Worm (Caenorhabditis elegans): ENCODE data around the gene F29B9.11.
A peak's percentile ranks its signal among the peaks of the same experiment; 100 is the strongest.

F29B9.11 gene

DNA sequence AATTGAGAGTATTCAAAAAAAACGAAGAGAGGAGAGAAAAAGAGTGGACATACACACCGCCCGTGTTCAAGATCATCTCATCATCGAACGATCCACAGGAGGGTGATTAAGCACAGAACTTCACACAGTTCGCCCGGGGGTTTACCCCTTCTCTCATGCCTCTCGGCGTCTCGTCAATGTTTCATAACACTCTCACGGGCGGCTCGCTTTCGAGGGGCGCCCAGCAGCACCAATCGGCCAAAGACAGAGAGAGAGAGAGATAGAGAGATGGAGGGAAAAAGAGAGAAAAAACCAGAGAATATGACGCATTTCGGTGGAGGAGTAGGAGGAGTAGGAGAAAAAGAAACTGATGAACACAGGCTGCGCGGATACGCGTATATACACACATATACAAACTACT is 45.2 kb upstream of the F29B9.11 start (continued):
- TF ChIP-seq ceh-34 (tag; optimal IDR thresholded peaks at IDR 0.05) (no peak), fkh-6 (tag; optimal IDR thresholded peaks at IDR 0.05) (no peak), tbx-2 (tag; optimal IDR thresholded peaks at IDR 0.05) (peak; percentile 51), T23F11.4 (GFP tag; optimal IDR thresholded peaks at IDR 0.05) (no peak), ceh-9 (tag; optimal IDR thresholded peaks at IDR 0.05) (no peak), ceh-31 (tag; optimal IDR thresholded peaks at IDR 0.05) (peak; percentile 69), ztf-16 (tag; optimal IDR thresholded peaks at IDR 0.05) (no peak)

DNA sequence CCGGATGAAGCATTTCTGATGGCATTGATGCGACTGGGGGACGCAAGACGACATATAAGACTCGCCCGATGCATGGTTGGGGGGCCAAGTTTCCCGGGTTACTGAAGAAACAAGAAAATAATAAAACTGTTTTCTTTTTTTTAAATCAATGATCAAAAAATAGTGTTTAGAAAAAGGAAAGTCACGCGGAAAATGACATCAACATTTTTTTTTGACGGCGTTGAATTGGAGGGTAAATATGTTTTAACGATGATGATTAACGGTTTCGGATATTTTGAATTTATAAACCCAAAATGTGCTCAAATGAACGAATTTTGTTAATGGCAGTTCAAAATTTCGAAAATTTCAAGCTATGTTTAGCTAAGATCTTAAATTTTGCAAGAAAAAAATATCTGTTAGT is 43.9 kb upstream of the F29B9.11 start, which contains the start of gene ogdh-1:
TSS of gene ogdh-1 (minus strand) at position 101 of the 400 bp plus-strand sequence.
- TF ChIP-seq hlh-8 (tag; optimal IDR thresholded peaks at IDR 0.05), result no peak
- TF ChIP-seq pha-2 (tag; optimal IDR thresholded peaks at IDR 0.05), result no peak
- TF ChIP-seq hlh-15 (tag; optimal IDR thresholded peaks at IDR 0.05), result no peak
- TF ChIP-seq zip-5 (tag; optimal IDR thresholded peaks at IDR 0.05), result no peak
- TF ChIP-seq mec-3 (tag; optimal IDR thresholded peaks at IDR 0.05; ENCODE audit: borderline replicate concordance), result no peak
- TF ChIP-seq nhr-232 (tag; optimal IDR thresholded peaks at IDR 0.05), result no peak
- TF ChIP-seq ceh-22 (tag; optimal IDR thresholded peaks at IDR 0.05), result no peak
- no peak for TF ChIP-seq Y22D7AL.16 (tag; optimal IDR thresholded peaks at IDR 0.05)
- no peak for TF ChIP-seq pqm-1 (tag; optimal IDR thresholded peaks at IDR 0.05)
- no peak for TF ChIP-seq che-1 (tag; optimal IDR thresholded peaks at IDR 0.05)
- no peak for TF ChIP-seq ceh-31 (tag; optimal IDR thresholded peaks at IDR 0.05)
- TF ChIP-seq hlh-30 (tag; optimal IDR thresholded peaks at IDR 0.05; ENCODE audit: insufficient read depth), result no peak
- no peak for TF ChIP-seq hlh-6 (tag; optimal IDR thresholded peaks at IDR 0.05)
- no peak for TF ChIP-seq madf-2 (tag; optimal IDR thresholded peaks at IDR 0.05)

ce11 chrIV:4702077-4702476 is 42.1 kb upstream of the F29B9.11 start:
- TF ChIP-seq lim-6 (tag; optimal IDR thresholded peaks at IDR 0.05), result peak; percentile 49
- TF ChIP-seq tbx-7 (tag; optimal IDR thresholded peaks at IDR 0.05), result peak; percentile 12
- peak; percentile 86 for TF ChIP-seq ceh-31 (tag; optimal IDR thresholded peaks at IDR 0.05)
- peak; percentile 16 for TF ChIP-seq ceh-34 (tag; optimal IDR thresholded peaks at IDR 0.05)
- TF ChIP-seq tbx-2 (tag; optimal IDR thresholded peaks at IDR 0.05), result peak; percentile 51
- TF ChIP-seq zip-5 (tag; optimal IDR thresholded peaks at IDR 0.05), result peak; percentile 45
- peak; percentile 51 for TF ChIP-seq F13H6.1 (tag; optimal IDR thresholded peaks at IDR 0.05)
- TF ChIP-seq rnt-1 (tag; optimal IDR thresholded peaks at IDR 0.05), result peak; percentile 25
- peak; percentile 77 for TF ChIP-seq ceh-14 (tag; optimal IDR thresholded peaks at IDR 0.05)
- TF ChIP-seq fax-1 (tag; optimal IDR thresholded peaks at IDR 0.05), result peak; percentile 55
- peak; percentile 26 for TF ChIP-seq elt-2 (tag; optimal IDR thresholded peaks at IDR 0.05)
- TF ChIP-seq ceh-2 (tag; optimal IDR thresholded peaks at IDR 0.05), result peak; percentile 51
- TF ChIP-seq C08G9.2 (tag; optimal IDR thresholded peaks at IDR 0.05), result peak; percentile 73
- TF ChIP-seq ets-4 (tag; optimal IDR thresholded peaks at IDR 0.05), result peak; percentile 60
- peak; percentile 11 for TF ChIP-seq ceh-19 (GFP tag; optimal IDR thresholded peaks at IDR 0.05)
- TF ChIP-seq dmd-4 (tag; optimal IDR thresholded peaks at IDR 0.05; ENCODE audit: borderline replicate concordance), result peak; percentile 59
- peak; percentile 59 for TF ChIP-seq ref-2 (tag; optimal IDR thresholded peaks at IDR 0.05)

DNA sequence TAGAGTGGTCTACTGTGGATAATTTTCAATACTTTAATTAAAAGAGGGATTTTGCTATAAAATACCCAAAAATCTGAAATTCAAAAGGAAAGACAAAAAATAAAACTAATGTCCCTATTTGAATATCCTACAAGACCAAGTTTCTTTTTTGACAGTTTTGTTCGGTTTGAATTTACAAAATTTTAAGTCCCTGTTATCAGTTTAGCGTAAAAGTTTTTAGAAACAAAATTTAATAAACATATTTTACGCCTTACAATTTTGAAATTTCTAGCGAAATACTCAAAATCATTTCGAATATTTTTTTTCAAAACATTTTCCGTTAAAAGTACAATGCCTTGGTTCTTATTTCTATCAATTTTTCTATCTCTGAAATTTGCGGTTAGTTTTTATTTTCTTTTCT is 32.5 kb upstream of the F29B9.11 start, which contains the start of gene spe-51:
TSS of gene spe-51 (plus strand) at position 301 of the 400 bp plus-strand sequence.
- no peak for TF ChIP-seq zip-5 (tag; optimal IDR thresholded peaks at IDR 0.05)
- TF ChIP-seq eyg-1 (tag; optimal IDR thresholded peaks at IDR 0.05), result no peak
- TF ChIP-seq nhr-232 (tag; optimal IDR thresholded peaks at IDR 0.05), result no peak
- TF ChIP-seq syd-9 (tag; optimal IDR thresholded peaks at IDR 0.05), result no peak
- no peak for TF ChIP-seq ceh-48 (tag; optimal IDR thresholded peaks at IDR 0.05)
- TF ChIP-seq ceh-18 (tag; optimal IDR thresholded peaks at IDR 0.05), result no peak
- no peak for TF ChIP-seq ceh-14 (tag; optimal IDR thresholded peaks at IDR 0.05)
- TF ChIP-seq sox-2 (GFP tag; IDR thresholded peaks at IDR 0.05), result no peak
- no peak for TF ChIP-seq ceh-30 (tag; optimal IDR thresholded peaks at IDR 0.05)
- TF ChIP-seq tbx-2 (tag; optimal IDR thresholded peaks at IDR 0.05), result no peak
- no peak for TF ChIP-seq ets-4 (tag; optimal IDR thresholded peaks at IDR 0.05)
- TF ChIP-seq ceh-22 (tag; optimal IDR thresholded peaks at IDR 0.05), result no peak
- no peak for TF ChIP-seq ama-1 (optimal IDR thresholded peaks at IDR 0.05)
